Fruit fly (Drosophila melanogaster) whole organism, embryonic: Measurements from ENCODE around the gene Srp14.

Source experiments
- Atf3 ChIP-seq: fragments of 200-800 bp; sonication (Bioruptor generic); optimal IDR thresholded peaks from 3 replicates; lab custom pipeline; 2016; ENCODE audit warnings: missing biosample characterization, missing genetic modification characterization
- Awh ChIP-seq: fragments of 200-800 bp; sonication (Bioruptor generic); IDR thresholded peaks from 2 replicates; pipeline ENCODE4, ENCODE4 v1.3.6; 2022; ENCODE audit warnings: missing biosample characterization, missing genetic modification characterization
- Blimp-1 ChIP-seq: fragments of 200-800 bp; sonication (Bioruptor generic); optimal IDR thresholded peaks from 3 replicates; lab custom pipeline; 2018; ENCODE audit warnings: missing biosample characterization, missing genetic modification characterization, mild to moderate bottlenecking, moderate library complexity, missing genetic modification reagents
- C15 ChIP-seq: fragments of 200-800 bp; sonication (Bioruptor generic); IDR thresholded peaks from 3 replicates; pipeline ENCODE4 v1.3.6; 2022; ENCODE audit warnings: missing biosample characterization, missing genetic modification characterization
- CG10654 ChIP-seq: fragments of 200-800 bp; sonication (Bioruptor generic); optimal IDR thresholded peaks from 2 replicates; lab custom pipeline; 2016; ENCODE audit warnings: missing biosample characterization, missing genetic modification characterization
- CG1233 ChIP-seq: fragments of 200-800 bp; sonication (Bioruptor generic); optimal IDR thresholded peaks from 4 replicates; lab custom pipeline; 2018; ENCODE audit warnings: missing biosample characterization, mild to moderate bottlenecking, missing genetic modification characterization
- CG14860 ChIP-seq: fragments of 200-800 bp; sonication (Bioruptor generic); IDR thresholded peaks from 3 replicates; pipeline ENCODE4 v1.3.6; 2022; ENCODE audit warnings: missing biosample characterization, missing genetic modification characterization; ENCODE audit not compliant: partially characterized antibody
- CG15269 ChIP-seq: fragments of 200-800 bp; sonication (Bioruptor generic); optimal IDR thresholded peaks from 2 replicates; lab custom pipeline; 2018; ENCODE audit warnings: missing biosample characterization, mild to moderate bottlenecking, missing genetic modification characterization, moderate library complexity
- CG1603 ChIP-seq: fragments of 200-800 bp; sonication (Bioruptor generic); optimal IDR thresholded peaks from 2 replicates; lab custom pipeline; 2019; ENCODE audit warnings: missing biosample characterization, mild to moderate bottlenecking, missing genetic modification characterization, moderate library complexity
- CG1647 ChIP-seq: fragments of 200-800 bp; sonication (Bioruptor generic); optimal IDR thresholded peaks from 3 replicates; lab custom pipeline; 2016; ENCODE audit warnings: missing biosample characterization, missing genetic modification characterization
- CG16779 ChIP-seq: fragments of 200-800 bp; sonication (Bioruptor generic); IDR thresholded peaks from 2 replicates; pipeline ENCODE4 v1.3.6; 2022; ENCODE audit warnings: missing biosample characterization, missing genetic modification characterization
- CG17328 ChIP-seq: fragments of 200-800 bp; sonication (Bioruptor generic); IDR thresholded peaks from 2 replicates; pipeline ENCODE4 v1.3.6; 2022; ENCODE audit warnings: missing biosample characterization, missing genetic modification characterization
- CG1792 ChIP-seq: fragments of 200-800 bp; sonication (Bioruptor generic); optimal IDR thresholded peaks from 2 replicates; lab custom pipeline; 2016; ENCODE audit warnings: missing biosample characterization, missing genetic modification characterization
- CG18764 ChIP-seq: fragments of 200-800 bp; sonication (Bioruptor generic); optimal IDR thresholded peaks from 3 replicates; lab custom pipeline; 2016; ENCODE audit warnings: missing biosample characterization, missing genetic modification characterization
- CG31388 ChIP-seq: fragments of 200-800 bp; sonication (Bioruptor generic); optimal IDR thresholded peaks from 2 replicates; lab custom pipeline; 2016; ENCODE audit warnings: missing biosample characterization, missing genetic modification characterization
- CG3281 ChIP-seq: fragments of 200-800 bp; sonication (Bioruptor generic); optimal IDR thresholded peaks from 3 replicates; lab custom pipeline; 2017; ENCODE audit warnings: missing biosample characterization, mild to moderate bottlenecking, missing genetic modification characterization
- CG33557 ChIP-seq: fragments of 200-800 bp; sonication (Bioruptor generic); optimal IDR thresholded peaks from 2 replicates; lab custom pipeline; 2019; ENCODE audit warnings: missing biosample characterization, mild to moderate bottlenecking, missing genetic modification characterization, moderate library complexity
- CG3726 ChIP-seq: fragments of 200-800 bp; sonication (Bioruptor generic); IDR thresholded peaks from 3 replicates; pipeline ENCODE4, ENCODE4 v1.3.6; 2022; ENCODE audit warnings: missing biosample characterization, missing genetic modification characterization
- CG7372 ChIP-seq: fragments of 200-800 bp; sonication (Bioruptor generic); IDR thresholded peaks from 2 replicates; pipeline ENCODE4 v1.3.6; 2022; ENCODE audit warnings: missing biosample characterization, missing genetic modification characterization
- CG7839 ChIP-seq: fragments of 200-800 bp; sonication (Bioruptor generic); optimal IDR thresholded peaks from 3 replicates; lab custom pipeline; 2018; ENCODE audit warnings: missing biosample characterization, mild to moderate bottlenecking, missing genetic modification characterization, moderate library complexity
- CG7928 ChIP-seq: fragments of 200-800 bp; sonication (Bioruptor generic); optimal IDR thresholded peaks from 2 replicates; lab custom pipeline; 2017; ENCODE audit warnings: missing biosample characterization, mild to moderate bottlenecking, missing genetic modification characterization
- CG9817 ChIP-seq: fragments of 200-800 bp; sonication (Bioruptor generic); optimal IDR thresholded peaks from 2 replicates; lab custom pipeline; 2018; ENCODE audit warnings: missing biosample characterization, mild to moderate bottlenecking, missing genetic modification characterization, moderate library complexity
- D19B ChIP-seq: fragments of 200-800 bp; sonication (Bioruptor generic); optimal IDR thresholded peaks from 2 replicates; lab custom pipeline; 2017; ENCODE audit warnings: missing biosample characterization, mild to moderate bottlenecking, missing genetic modification characterization
- E2f1 ChIP-seq: fragments of 200-800 bp; sonication (Bioruptor generic); IDR thresholded peaks from 2 replicates; pipeline ENCODE4 v1.3.6; 2022; ENCODE audit warnings: missing biosample characterization, missing genetic modification characterization
- Eip74EF ChIP-seq, 2 experiments: fragments of 200-800 bp in 1 of 2; fragments of >200 bp in 1 of 2; sonication (Bioruptor generic) in 1 of 2; optimal IDR thresholded peaks; 2 replicates each; lab custom pipeline; 2017 to 2019; ENCODE audit warnings: missing biosample characterization in 2 of 2, missing genetic modification characterization in 2 of 2, mild to moderate bottlenecking in 1 of 2, moderate library complexity in 1 of 2
- Ets65A ChIP-seq: fragments of 200-800 bp; sonication (Bioruptor generic); peaks from one replicate; lab custom pipeline; 2016; ENCODE audit warnings: missing biosample characterization, missing genetic modification characterization
- Fer1 ChIP-seq: fragments of 200-800 bp; sonication (Bioruptor generic); optimal IDR thresholded peaks from 2 replicates; lab custom pipeline; 2017; ENCODE audit warnings: missing biosample characterization, mild to moderate bottlenecking, missing genetic modification characterization
- GATAe ChIP-seq: fragments of 200-800 bp; sonication (Bioruptor generic); conservative IDR thresholded peaks from 2 replicates; pipeline ENCODE4 v1.3.6; 2022; ENCODE audit warnings: missing biosample characterization, missing genetic modification characterization
- HmgZ ChIP-seq: fragments of 200-800 bp; sonication (Bioruptor generic); optimal IDR thresholded peaks from 2 replicates; lab custom pipeline; 2018; ENCODE audit warnings: missing biosample characterization, mild to moderate bottlenecking, missing genetic modification characterization
- Hr51 ChIP-seq, 2 experiments: fragments of 200-800 bp; sonication (Bioruptor generic); optimal IDR thresholded peaks; 2 replicates in 1 of 2; 3 replicates in 1 of 2; lab custom pipeline; 2016 to 2018; ENCODE audit warnings: missing biosample characterization in 2 of 2, missing genetic modification characterization in 2 of 2, mild to moderate bottlenecking in 1 of 2, moderate library complexity in 1 of 2
- MBD-R2 ChIP-seq: fragments of 200-800 bp; sonication (Bioruptor generic); IDR thresholded peaks from 2 replicates; pipeline ENCODE4 v1.3.6; 2022; ENCODE audit warnings: missing biosample characterization, missing genetic modification characterization
- NC2α ChIP-seq: fragments of 200-800 bp; sonication (Bioruptor generic); optimal IDR thresholded peaks from 2 replicates; lab custom pipeline; 2016; ENCODE audit warnings: missing biosample characterization, missing genetic modification characterization
- Opbp ChIP-seq: fragments of 200-800 bp; sonication (Bioruptor generic); IDR thresholded peaks from 3 replicates; pipeline ENCODE4 v1.3.6; 2022; ENCODE audit warnings: missing biosample characterization, missing genetic modification characterization; ENCODE audit not compliant: partially characterized antibody
- Ssrp ChIP-seq: fragments of 200-800 bp; sonication (Bioruptor generic); optimal IDR thresholded peaks from 2 replicates; lab custom pipeline; 2018; ENCODE audit warnings: missing biosample characterization, mild to moderate bottlenecking, missing genetic modification characterization, moderate library complexity
- Stat92E ChIP-seq, 3 experiments: fragments of >200 bp in 2 of 3; fragments of 200-800 bp in 1 of 3; sonication (Bioruptor generic) in 1 of 3; optimal IDR thresholded peaks; 2 replicates each; lab custom pipeline; 2017 to 2019; ENCODE audit warnings: missing biosample characterization in 3 of 3, missing genetic modification characterization in 3 of 3, mild to moderate bottlenecking in 1 of 3, moderate library complexity in 1 of 3
- ap ChIP-seq: fragments of 200-800 bp; sonication (Bioruptor generic); IDR thresholded peaks from 2 replicates; pipeline ENCODE4 v1.3.6; 2022; ENCODE audit warnings: missing biosample characterization, missing genetic modification characterization
- bab2 ChIP-seq: fragments of 200-800 bp; sonication (Bioruptor generic); optimal IDR thresholded peaks from 2 replicates; lab custom pipeline; 2016; ENCODE audit warnings: missing biosample characterization, missing genetic modification characterization
- cg ChIP-seq: fragments of 200-800 bp; sonication (Bioruptor generic); optimal IDR thresholded peaks from 3 replicates; lab custom pipeline; 2019; ENCODE audit warnings: missing biosample characterization, mild to moderate bottlenecking, missing genetic modification characterization, moderate library complexity
- gcm2 ChIP-seq: fragments of 200-800 bp; sonication (Bioruptor generic); optimal IDR thresholded peaks from 2 replicates; lab custom pipeline; 2016; ENCODE audit warnings: missing biosample characterization, missing genetic modification characterization
- insv ChIP-seq, 2 experiments: fragments of 200-800 bp; sonication (Bioruptor generic); optimal IDR thresholded peaks; 3 replicates each; lab custom pipeline; 2016 to 2018; ENCODE audit warnings: missing biosample characterization in 2 of 2, missing genetic modification characterization in 2 of 2
- mam ChIP-seq: fragments of 200-800 bp; sonication (Bioruptor generic); optimal IDR thresholded peaks from 3 replicates; lab custom pipeline; 2016; ENCODE audit warnings: missing biosample characterization, missing genetic modification characterization
- nmo ChIP-seq: fragments of 200-800 bp; sonication (Bioruptor generic); optimal IDR thresholded peaks from 2 replicates; lab custom pipeline; 2018; ENCODE audit warnings: missing biosample characterization, mild to moderate bottlenecking, missing genetic modification characterization, moderate library complexity
- pan ChIP-seq, 4 experiments: fragments of >200 bp in 3 of 4; fragments of 200-800 bp in 1 of 4; sonication (Bioruptor generic) in 1 of 4; optimal IDR thresholded peaks in 3 of 4; IDR thresholded peaks in 1 of 4; 2 replicates each; pipeline versions ENCODE4 v1.3.6 to Lab custom; 2017 to 2022; ENCODE audit warnings: missing biosample characterization in 2 of 4, missing genetic modification characterization in 2 of 4, mixed read lengths in 1 of 4
- peb ChIP-seq: fragments of 200-800 bp; sonication (Bioruptor generic); IDR thresholded peaks from 2 replicates; pipeline ENCODE4 v1.3.6; 2022; ENCODE audit warnings: missing biosample characterization, missing genetic modification characterization
- phol ChIP-seq: fragments of 200-800 bp; sonication (Bioruptor generic); optimal IDR thresholded peaks from 3 replicates; lab custom pipeline; 2018; ENCODE audit warnings: missing biosample characterization, mild to moderate bottlenecking, missing genetic modification characterization, moderate library complexity
- sob ChIP-seq: fragments of 200-800 bp; sonication (Bioruptor generic); IDR thresholded peaks from 2 replicates; pipeline ENCODE4 v1.3.6; 2022; ENCODE audit warnings: missing biosample characterization, missing genetic modification characterization
- tna ChIP-seq: fragments of 200-800 bp; sonication (Bioruptor generic); IDR thresholded peaks from 2 replicates; pipeline ENCODE4 v1.3.6; 2022; ENCODE audit warnings: missing biosample characterization, missing genetic modification characterization; ENCODE audit not compliant: partially characterized antibody

The Srp14 gene

dm6 chr3R:20550632-20551486, 29.1 kb upstream of the Srp14 start (continued):
- TF ChIP-seq Eip74EF (GFP tag; optimal IDR thresholded peaks at IDR 0.05; lab: Kevin White, UChicago) (peak in 1 of 2 experiments; percentile 67), pan (optimal IDR thresholded peaks at IDR 0.05; lab: Kevin White, UChicago) (no peak), pan (GFP tag; optimal IDR thresholded peaks at IDR 0.05 in 1 of 2, IDR thresholded peaks at IDR 0.05 in 1 of 2) (peak in 1 of 2 experiments; percentile 28), cg (peak; percentile 94), CG1603 (tag; lab: Kevin White, UChicago) (peak; percentile 70), CG3281 (GFP tag; lab: Kevin White, UChicago) (peak; percentile 75), Stat92E (GFP tag; optimal IDR thresholded peaks at IDR 0.05; lab: Kevin White, UChicago) (no peak), CG1233 (GFP tag; lab: Kevin White, UChicago) (peak; percentile 92), Atf3 (GFP tag; lab: Kevin White, UChicago) (peak; percentile 0), NC2α (GFP tag; lab: Kevin White, UChicago) (peak; percentile 59), CG16779 (GFP tag; lab: Robert Waterston, UW) (no peak), CG3726 (no peak; the same call in 2 of the 3 replicates), Hr51 (GFP tag; optimal IDR thresholded peaks at IDR 0.05; lab: Kevin White, UChicago) (peak; percentile 28 to 44), Awh (GFP tag; lab: Robert Waterston, UW) (peak; percentile 79), CG18764 (GFP tag; lab: Kevin White, UChicago) (peak; percentile 49), CG14860 (GFP tag; lab: Robert Waterston, UW) (peak; percentile 92), CG9817 (tag; lab: Kevin White, UChicago) (peak; percentile 49), CG17328 (GFP tag; lab: Robert Waterston, UW) (peak; percentile 52; the same call in 1 of the 2 replicates), GATAe (GFP tag; lab: Robert Waterston, UW) (no peak), CG7372 (GFP tag; lab: Robert Waterston, UW) (no peak), mam (no peak), Blimp-1 (GFP tag; lab: Kevin White, UChicago) (peak; percentile 54), CG7928 (GFP tag; lab: Kevin White, UChicago) (peak; percentile 49), sob (GFP tag; lab: Robert Waterston, UW) (peak; percentile 66), ap (GFP tag; lab: Robert Waterston, UW) (peak; percentile 29; the same call in 1 of the 2 replicates), CG33557 (GFP tag; lab: Kevin White, UChicago) (peak; percentile 94), bab2 (GFP tag; lab: Kevin White, UChicago) (peak; percentile 58), CG31388 (GFP tag; lab: Kevin White, UChicago) (no peak), HmgZ (tag; lab: Kevin White, UChicago) (peak; percentile 82), C15 (GFP tag; lab: Robert Waterston, UW) (no peak; the same call in 2 of the 3 replicates), peb (GFP tag; lab: Robert Waterston, UW) (no peak), CG1647 (GFP tag; lab: Kevin White, UChicago) (peak; percentile 23), Fer1 (GFP tag; lab: Kevin White, UChicago) (peak; percentile 91), D19B (GFP tag; lab: Kevin White, UChicago) (peak; percentile 25), tna (GFP tag; lab: Robert Waterston, UW) (peak; percentile 94), phol (tag; lab: Kevin White, UChicago) (no peak), Ets65A (GFP tag; lab: Kevin White, UChicago) (peak; percentile 84), CG7839 (tag; lab: Kevin White, UChicago) (peak; percentile 39), insv (GFP tag; optimal IDR thresholded peaks at IDR 0.05; lab: Kevin White, UChicago) (peak; percentile 72 to 96), E2f1 (0 out of 2 replicates have a peak, but pooled peaks have one; percentile 5), MBD-R2 (GFP tag; lab: Robert Waterston, UW) (peak; percentile 38; the same call in 1 of the 2 replicates), Ssrp (tag; lab: Kevin White, UChicago) (no peak), CG15269 (tag; lab: Kevin White, UChicago) (peak; percentile 52), CG1792 (GFP tag; lab: Kevin White, UChicago) (peak; percentile 49), nmo (GFP tag; lab: Kevin White, UChicago) (peak; percentile 15), gcm2 (no peak), Opbp (GFP tag; lab: Robert Waterston, UW) (peak; percentile 98), CG10654 (GFP tag; lab: Kevin White, UChicago) (peak; percentile 30)
